Fruit fly (Drosophila melanogaster): ENCODE measurements around the gene Marf.
A peak's percentile ranks its signal among the peaks of the same experiment; 100 is the strongest.

The Marf gene

DNA sequence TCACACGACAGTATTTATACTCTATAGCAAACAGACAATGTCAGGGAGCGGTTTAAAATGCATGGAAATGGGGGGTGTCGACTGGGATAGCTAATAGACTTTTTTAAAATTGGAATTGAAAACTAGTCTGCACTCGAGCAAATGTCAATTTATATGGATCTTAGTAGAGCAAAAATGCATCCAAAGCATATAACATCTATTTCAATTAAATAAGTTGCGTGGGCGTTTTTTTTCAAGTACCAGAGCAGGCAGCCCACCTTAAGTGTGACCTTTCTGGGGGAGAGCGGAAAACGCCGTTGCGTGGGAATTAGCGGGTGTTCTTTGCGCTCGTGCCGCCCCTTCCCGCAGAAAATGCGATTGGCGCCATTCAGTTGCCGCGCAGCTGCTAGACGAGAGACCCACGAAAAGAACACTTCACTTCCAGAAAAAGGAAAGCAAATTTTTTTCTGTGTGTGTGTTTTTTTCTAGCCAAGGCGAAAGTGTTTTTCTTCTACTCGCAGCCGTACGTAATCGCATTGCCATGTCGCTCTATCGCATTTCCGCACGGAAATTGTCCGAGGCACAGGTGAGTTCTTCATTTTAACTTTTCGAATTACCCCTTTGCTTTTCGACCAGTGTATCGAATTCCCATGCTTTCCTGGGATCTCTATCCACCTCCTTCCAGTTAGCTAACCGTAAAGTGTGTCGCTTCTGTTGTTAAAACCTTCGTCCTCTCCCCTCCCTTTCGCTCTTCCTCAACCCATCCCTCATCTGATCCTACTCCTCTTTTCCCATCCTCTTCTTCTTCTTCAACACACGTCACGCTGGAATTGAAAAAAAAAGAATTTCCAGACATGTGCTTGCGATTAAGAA lies 13.6 kb upstream of the Marf start (continued):
- TF ChIP-seq CG3847 (GFP tag; IDR thresholded peaks at IDR 0.05) (peak; percentile 84), CG12659 (GFP tag; optimal IDR thresholded peaks at IDR 0.05) (peak; percentile 56), kah (GFP tag; optimal IDR thresholded peaks at IDR 0.05) (no peak), unpg (GFP tag; optimal IDR thresholded peaks at IDR 0.05) (no peak), vvl (GFP tag; IDR thresholded peaks at IDR 0.05) (peak; percentile 57; the same call in 1 of the 2 replicates), cato (GFP tag; optimal IDR thresholded peaks at IDR 0.05; ENCODE audit: borderline replicate concordance) (no peak), CG11695 (GFP tag; IDR thresholded peaks at IDR 0.05) (0 out of 3 replicates have a peak, but pooled peaks have one; percentile 7), dan (GFP tag; IDR thresholded peaks at IDR 0.05) (no peak), CG1233 (GFP tag; optimal IDR thresholded peaks at IDR 0.05) (no peak), CG6272 (GFP tag; IDR thresholded peaks at IDR 0.05) (no peak), CG13775 (GFP tag; optimal IDR thresholded peaks at IDR 0.05) (peak; percentile 24), CG10321 (GFP tag; IDR thresholded peaks at IDR 0.05) (no peak), CG1603 (tag; optimal IDR thresholded peaks at IDR 0.05) (peak; percentile 10), CG10267 (tag; optimal IDR thresholded peaks at IDR 0.05) (peak; percentile 34), CG11093 (GFP tag; IDR thresholded peaks at IDR 0.05) (no peak), bbx (GFP tag; IDR thresholded peaks at IDR 0.05; ENCODE audit: partially characterized antibody) (peak; percentile 43; the same call in 1 of the 2 replicates), Trl (optimal IDR thresholded peaks at IDR 0.05) (no peak), Trl (GFP tag; optimal IDR thresholded peaks at IDR 0.05) (no peak), gfzf (GFP tag; optimal IDR thresholded peaks at IDR 0.05) (peak; percentile 90), bcd (GFP tag; optimal IDR thresholded peaks at IDR 0.05) (no peak), Taf1 (GFP tag; IDR thresholded peaks at IDR 0.05) (no peak), phol (tag; optimal IDR thresholded peaks at IDR 0.05) (peak; percentile 47), CG3407 (GFP tag; optimal IDR thresholded peaks at IDR 0.05) (no peak), z (GFP tag; IDR thresholded peaks at IDR 0.05) (no peak), CG4820 (GFP tag; optimal IDR thresholded peaks at IDR 0.05) (no peak), org-1 (GFP tag; optimal IDR thresholded peaks at IDR 0.05) (no peak), exex (tag; optimal IDR thresholded peaks at IDR 0.05) (no peak), Six4 (GFP tag; optimal IDR thresholded peaks at IDR 0.05) (no peak), E2f1 (GFP tag; IDR thresholded peaks at IDR 0.05) (peak; percentile 45; the same call in 1 of the 2 replicates), otp (GFP tag; IDR thresholded peaks at IDR 0.05) (no peak), Med (GFP tag) (peak; percentile 88), Elba2 (GFP tag; optimal IDR thresholded peaks at IDR 0.05) (no peak), CG3281 (GFP tag; optimal IDR thresholded peaks at IDR 0.05) (peak; percentile 30), CG12104 (GFP tag; optimal IDR thresholded peaks at IDR 0.05) (no peak), tna (GFP tag; IDR thresholded peaks at IDR 0.05; ENCODE audit: partially characterized antibody) (no peak), Lim3 (GFP tag; IDR thresholded peaks at IDR 0.05) (no peak), Adf1 (GFP tag; IDR thresholded peaks at IDR 0.05) (peak; percentile 61), Myb (GFP tag; optimal IDR thresholded peaks at IDR 0.05) (peak; percentile 75), cas (GFP tag; IDR thresholded peaks at IDR 0.05) (no peak), CoRest (tag; optimal IDR thresholded peaks at IDR 0.05) (peak; percentile 26), ttk (GFP tag; IDR thresholded peaks at IDR 0.05) (no peak), CG8944 (GFP tag; optimal IDR thresholded peaks at IDR 0.05) (no peak), gsb (GFP tag; IDR thresholded peaks at IDR 0.05) (no peak), CG3163 (GFP tag; optimal IDR thresholded peaks at IDR 0.05) (no peak), HLH54F (GFP tag; optimal IDR thresholded peaks at IDR 0.05) (peak; percentile 6), tx (GFP tag; optimal IDR thresholded peaks at IDR 0.05) (peak; percentile 10), Doc2 (GFP tag; IDR thresholded peaks at IDR 0.05) (no peak), Nf-YC (tag; optimal IDR thresholded peaks at IDR 0.05) (peak; percentile 10), pb (GFP tag; optimal IDR thresholded peaks at IDR 0.05) (no peak), CG42726 (GFP tag; IDR thresholded peaks at IDR 0.05; ENCODE audit: partially characterized antibody) (peak; percentile 25; the same call in 1 of the 2 replicates)

Measured in whole organism, embryonic.